Fruit fly (Drosophila melanogaster): Measurements from ENCODE around the gene Teh3.

dm6 chr3L:4204867-4205266 is 20.4 kb upstream of the Teh3 start:
- TF ChIP-seq CG8478 (optimal IDR thresholded peaks at IDR 0.05) (no peak), CTCF (optimal IDR thresholded peaks at IDR 0.05) (no peak)

All from S2 (cell line).